Worm (Caenorhabditis elegans): Measurements from ENCODE around the gene sam-4.

DNA sequence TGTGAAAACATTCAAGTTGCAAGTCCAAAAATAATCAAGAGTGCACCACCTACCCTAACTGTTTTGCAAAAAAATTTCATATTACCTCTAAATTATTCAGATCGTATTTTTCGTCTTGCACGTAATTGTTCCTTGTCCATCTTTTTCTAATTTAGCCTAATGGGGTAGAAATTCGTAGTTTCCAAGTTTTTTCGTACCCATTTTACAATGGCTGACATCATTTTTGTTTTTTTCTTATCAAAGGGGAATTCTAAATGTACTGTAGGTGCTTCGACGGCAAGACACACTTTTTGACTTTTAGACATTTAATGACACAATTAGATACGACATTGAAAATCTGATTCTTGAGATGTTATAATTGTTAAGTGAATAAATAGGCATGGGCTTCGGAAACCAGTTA lies 44.6 kb downstream of the sam-4 start:
- TF ChIP-seq egl-27 (tag; optimal IDR thresholded peaks at IDR 0.05) (no peak), peb-1 (tag; optimal IDR thresholded peaks at IDR 0.05) (no peak), lin-39 (tag; optimal IDR thresholded peaks at IDR 0.05) (no peak), lsy-2 (tag; optimal IDR thresholded peaks at IDR 0.05) (no peak)
